Worm (Caenorhabditis elegans): ENCODE measurements around the gene F19B10.2.

DNA sequence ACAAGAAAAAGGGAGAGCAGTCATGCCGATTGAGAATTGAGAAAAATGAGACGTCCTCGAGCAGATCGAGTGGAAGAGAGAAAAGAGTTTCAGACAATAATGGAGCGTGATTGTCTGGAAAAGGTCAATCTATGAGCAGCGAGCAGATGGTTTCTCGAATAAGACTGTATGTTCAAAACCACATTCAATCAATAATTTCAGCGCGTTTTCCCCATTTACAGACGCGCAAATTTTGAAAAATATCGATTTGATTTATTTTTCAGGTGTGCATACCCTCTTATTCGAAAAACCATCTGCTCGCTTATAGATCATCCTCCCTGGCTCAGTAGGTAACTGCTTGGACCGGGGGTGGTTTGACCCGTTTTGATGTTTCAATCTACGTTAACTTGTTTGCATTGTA, 36.0 kb upstream of the F19B10.2 start, which contains the start of gene fbxb-31:
- TF ChIP-seq hmbx-1 (tag; optimal IDR thresholded peaks at IDR 0.05): no peak
- TF ChIP-seq scrt-1 (GFP tag; IDR thresholded peaks at IDR 0.05): no peak
- no peak for TF ChIP-seq ceh-13 (GFP tag; optimal IDR thresholded peaks at IDR 0.05)
- TF ChIP-seq tbx-11 (GFP tag; IDR thresholded peaks at IDR 0.05): no peak
- TF ChIP-seq B0310.2 (tag; optimal IDR thresholded peaks at IDR 0.05): no peak
- TF ChIP-seq flt-1 (GFP tag; IDR thresholded peaks at IDR 0.05): no peak
- TF ChIP-seq ama-1 (optimal IDR thresholded peaks at IDR 0.05): no peak
